Fruit fly (Drosophila melanogaster) whole organism, prepupa: ENCODE measurements around the gene Jhbp2.

Experiments used
- Blimp-1 ChIP-seq: fragments of 200-800 bp; sonication (Bioruptor generic); optimal IDR thresholded peaks from 3 replicates; lab custom pipeline; 2017; ENCODE audit warnings: missing biosample characterization, missing genetic modification characterization, mild to moderate bottlenecking, moderate library complexity, missing genetic modification reagents
- CG11294 ChIP-seq: fragments of 200-800 bp; sonication (Bioruptor generic); IDR thresholded peaks from 2 replicates; pipeline ENCODE4 v1.3.6; 2022; ENCODE audit warnings: missing biosample characterization, missing genetic modification characterization
- CG11902 ChIP-seq: fragments of 200-800 bp; sonication (Bioruptor generic); optimal IDR thresholded peaks from 3 replicates; lab custom pipeline; 2016; ENCODE audit warnings: missing biosample characterization, missing genetic modification characterization
- CG15336 ChIP-seq: fragments of 200-800 bp; sonication (Bioruptor generic); IDR thresholded peaks from 2 replicates; pipeline ENCODE4 v1.3.6; 2022; ENCODE audit warnings: missing biosample characterization, missing genetic modification characterization
- CG1621 ChIP-seq: fragments of 200-800 bp; sonication (Bioruptor generic); optimal IDR thresholded peaks from 3 replicates; lab custom pipeline; 2018; ENCODE audit warnings: missing biosample characterization, mild to moderate bottlenecking, missing genetic modification characterization
- CG16779 ChIP-seq: fragments of 200-800 bp; sonication (Bioruptor generic); optimal IDR thresholded peaks from 3 replicates; lab custom pipeline; 2017; ENCODE audit warnings: missing biosample characterization, mild to moderate bottlenecking, missing genetic modification characterization
- CG31627 ChIP-seq: fragments of 200-800 bp; sonication (Bioruptor generic); optimal IDR thresholded peaks from 3 replicates; lab custom pipeline; 2016; ENCODE audit warnings: missing biosample characterization, missing genetic modification characterization
- CG32006 ChIP-seq: fragments of 200-800 bp; sonication (Bioruptor generic); optimal IDR thresholded peaks from 3 replicates; lab custom pipeline; 2017; ENCODE audit warnings: missing biosample characterization, mild to moderate bottlenecking, missing genetic modification characterization
- CG6163 ChIP-seq: fragments of 200-800 bp; sonication (Bioruptor generic); IDR thresholded peaks from 3 replicates; pipeline ENCODE4 v1.3.6; 2022; ENCODE audit warnings: missing biosample characterization, missing genetic modification characterization
- CG6792 ChIP-seq: fragments of 200-800 bp; sonication (Bioruptor generic); optimal IDR thresholded peaks from 3 replicates; lab custom pipeline; 2016; ENCODE audit warnings: missing biosample characterization, missing genetic modification characterization
- CG6854 ChIP-seq: fragments of 200-800 bp; sonication (Bioruptor generic); optimal IDR thresholded peaks from 2 replicates; lab custom pipeline; 2017; ENCODE audit warnings: missing biosample characterization, mild to moderate bottlenecking, missing genetic modification characterization
- CG7368 ChIP-seq: fragments of 200-800 bp; sonication (Bioruptor generic); optimal IDR thresholded peaks from 3 replicates; lab custom pipeline; 2016; ENCODE audit warnings: missing biosample characterization, missing genetic modification characterization
- CG8119 ChIP-seq: fragments of 200-800 bp; sonication (Bioruptor generic); IDR thresholded peaks from 3 replicates; pipeline ENCODE4 v1.3.6; 2022; ENCODE audit warnings: missing biosample characterization, missing genetic modification characterization
- Eip78C ChIP-seq: fragments of 200-800 bp; sonication (Bioruptor generic); peaks from one replicate; lab custom pipeline; 2016; ENCODE audit warnings: missing biosample characterization, missing genetic modification characterization
- Eip93F ChIP-seq: fragments of 200-800 bp; sonication (Bioruptor generic); optimal IDR thresholded peaks from 2 replicates; lab custom pipeline; 2016; ENCODE audit warnings: missing biosample characterization, mild to moderate bottlenecking, missing genetic modification characterization
- Ets21C ChIP-seq: fragments of 200-800 bp; sonication (Bioruptor generic); optimal IDR thresholded peaks from 3 replicates; lab custom pipeline; 2016; ENCODE audit warnings: missing biosample characterization, missing genetic modification characterization
- Gug ChIP-seq: fragments of 200-800 bp; sonication (Bioruptor generic); IDR thresholded peaks from 2 replicates; pipeline ENCODE4 v1.3.6; 2022; ENCODE audit warnings: missing biosample characterization, missing genetic modification characterization
- Hr38 ChIP-seq: sonication (Bioruptor generic); optimal IDR thresholded peaks from 2 replicates; lab custom pipeline; 2016; ENCODE audit warnings: missing biosample characterization, missing genetic modification characterization
- Hr39 ChIP-seq: fragments of 200-800 bp; sonication (Bioruptor generic); optimal IDR thresholded peaks from 2 replicates; lab custom pipeline; 2016; ENCODE audit warnings: missing biosample characterization, missing genetic modification characterization
- Hr4 ChIP-seq: fragments of 200-800 bp; sonication (Bioruptor generic); optimal IDR thresholded peaks from 3 replicates; lab custom pipeline; 2016; ENCODE audit warnings: missing biosample characterization, missing genetic modification characterization
- Met ChIP-seq: fragments of 200-800 bp; sonication (Bioruptor generic); optimal IDR thresholded peaks from 3 replicates; lab custom pipeline; 2016; ENCODE audit warnings: missing biosample characterization, missing genetic modification characterization
- OdsH ChIP-seq: fragments of 200-800 bp; sonication (Bioruptor generic); optimal IDR thresholded peaks from 3 replicates; lab custom pipeline; 2016; ENCODE audit warnings: missing biosample characterization, missing genetic modification characterization
- Sox102F ChIP-seq: fragments of 200-800 bp; sonication (Bioruptor generic); optimal IDR thresholded peaks from 2 replicates; lab custom pipeline; 2016; ENCODE audit warnings: missing biosample characterization, mild to moderate bottlenecking, missing genetic modification characterization
- Sox15 ChIP-seq: fragments of 200-800 bp; sonication (Bioruptor generic); optimal IDR thresholded peaks from 3 replicates; lab custom pipeline; 2016; ENCODE audit warnings: missing biosample characterization, missing genetic modification characterization
- dsx ChIP-seq: fragments of 200-800 bp; optimal IDR thresholded peaks from 3 replicates; lab custom pipeline; 2019; ENCODE audit warnings: missing biosample characterization, mild to moderate bottlenecking, missing genetic modification characterization, moderate library complexity; ENCODE audit not compliant: poor library complexity, severe bottlenecking
- eg ChIP-seq: fragments of 200-800 bp; sonication (Bioruptor generic); IDR thresholded peaks from 3 replicates; pipeline ENCODE4 v1.3.6; 2022; ENCODE audit warnings: missing biosample characterization, missing genetic modification characterization
- fd85E ChIP-seq: fragments of 200-800 bp; sonication (Bioruptor generic); optimal IDR thresholded peaks from 3 replicates; lab custom pipeline; 2016; ENCODE audit warnings: missing biosample characterization, missing genetic modification characterization
- fkh ChIP-seq: fragments of 200-800 bp; sonication (Bioruptor generic); optimal IDR thresholded peaks from 3 replicates; lab custom pipeline; 2017; ENCODE audit warnings: missing biosample characterization, mild to moderate bottlenecking, missing genetic modification characterization, moderate library complexity
- salr ChIP-seq, 2 experiments: fragments of 200-800 bp; sonication (Bioruptor generic); optimal IDR thresholded peaks; 3 replicates each; lab custom pipeline; 2016 to 2018; ENCODE audit warnings: missing biosample characterization in 2 of 2, missing genetic modification characterization in 2 of 2, mild to moderate bottlenecking in 1 of 2
- svp ChIP-seq: fragments of 200-800 bp; sonication (Bioruptor generic); peaks from one replicate; lab custom pipeline; 2016; ENCODE audit warnings: missing biosample characterization, missing genetic modification characterization
- topi ChIP-seq: fragments of 200-800 bp; sonication (Bioruptor generic); optimal IDR thresholded peaks from 3 replicates; lab custom pipeline; 2016; ENCODE audit warnings: missing biosample characterization, missing genetic modification characterization
- vri ChIP-seq: fragments of 200-800 bp; sonication (Bioruptor generic); optimal IDR thresholded peaks from 3 replicates; lab custom pipeline; 2016; ENCODE audit warnings: missing biosample characterization, mild to moderate bottlenecking, missing genetic modification characterization

Gene Jhbp2

DNA sequence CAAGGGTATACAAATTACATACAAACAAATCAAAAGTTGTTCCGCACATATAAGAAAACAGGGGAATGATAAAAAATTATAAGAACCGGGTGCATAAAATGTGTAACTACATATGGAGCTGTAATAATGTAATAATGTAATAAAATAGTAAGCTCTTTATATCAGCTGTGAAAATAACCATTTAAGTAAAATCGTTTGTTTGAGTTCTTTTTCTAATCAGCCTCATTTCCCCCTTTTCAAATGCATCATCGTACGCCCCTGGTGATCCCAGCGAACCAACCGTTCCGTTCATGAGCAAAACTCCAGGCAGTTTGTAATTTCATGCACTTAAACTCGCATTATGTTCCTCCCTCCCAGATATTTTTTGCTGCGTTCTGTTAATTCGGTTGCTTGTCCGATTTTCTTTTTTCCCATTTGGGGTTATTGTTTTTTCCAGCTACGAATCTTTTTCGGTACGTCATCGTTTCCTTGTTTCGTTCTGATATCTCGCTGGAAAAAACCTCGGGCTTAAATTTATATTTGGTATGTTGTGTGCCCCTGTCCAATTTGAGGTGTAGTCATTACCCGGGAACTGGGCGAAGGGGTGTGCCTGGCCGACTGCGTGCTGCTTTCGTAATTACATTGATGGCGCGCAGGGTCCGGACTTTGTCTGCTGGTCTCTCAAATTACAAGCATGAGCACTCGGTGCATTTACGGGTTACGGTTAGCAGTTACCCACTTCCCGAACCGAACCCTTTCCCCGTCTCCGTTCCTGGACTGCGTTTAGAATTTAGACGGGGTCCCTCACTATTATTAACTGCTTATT lies 36.5 kb upstream of the Jhbp2 start (continued):
- no peak for TF ChIP-seq Gug (GFP tag; lab: Robert Waterston, UW)
- TF ChIP-seq CG32006 (GFP tag; lab: Kevin White, UChicago), result peak; percentile 30
- peak; percentile 56 for TF ChIP-seq vri (GFP tag; lab: Kevin White, UChicago)
- TF ChIP-seq CG11294 (GFP tag; lab: Robert Waterston, UW), result no peak
- TF ChIP-seq Met, result peak; percentile 90
- TF ChIP-seq CG6792 (GFP tag; lab: Kevin White, UChicago), result peak; percentile 85
- TF ChIP-seq eg, result peak; percentile 46; the same call in 2 of the 3 replicates
- peak; percentile 74 for TF ChIP-seq Eip93F (GFP tag; lab: Kevin White, UChicago)
- peak; percentile 59 for TF ChIP-seq dsx (GFP tag; lab: Kevin White, UChicago)
- TF ChIP-seq CG31627 (GFP tag; lab: Kevin White, UChicago), result peak; percentile 93

DNA sequence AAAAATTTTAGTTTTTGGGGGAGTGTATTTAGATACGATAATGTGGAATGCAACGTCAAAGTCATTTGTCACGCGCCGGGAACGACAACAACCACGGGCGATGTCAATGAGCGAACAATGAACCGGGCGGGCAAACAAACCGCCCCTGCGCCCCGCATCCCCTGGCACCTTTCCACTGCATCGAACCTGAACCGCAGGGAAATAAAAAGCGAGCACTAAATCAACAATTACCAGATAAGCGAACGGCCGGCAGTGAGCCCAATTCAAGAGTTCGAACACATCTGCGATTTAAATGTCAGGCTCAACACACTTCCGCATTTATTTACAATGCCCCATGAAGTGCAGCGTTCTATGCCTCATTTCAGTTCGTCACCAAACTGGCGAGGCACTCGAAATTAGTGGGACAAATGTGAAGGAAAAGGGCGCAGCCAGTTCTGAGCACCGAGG lies 35.4 kb upstream of the Jhbp2 start:
- TF ChIP-seq Blimp-1 (GFP tag; lab: Kevin White, UChicago), result no peak
- TF ChIP-seq Sox102F (GFP tag; lab: Kevin White, UChicago), result peak; percentile 7
- TF ChIP-seq fkh (GFP tag; lab: Kevin White, UChicago), result peak; percentile 96
- TF ChIP-seq CG6854, result peak; percentile 36
- 0 out of 2 replicates have a peak, but pooled peaks have one; percentile 10 for TF ChIP-seq Gug (GFP tag; lab: Robert Waterston, UW)
- 0 out of 3 replicates have a peak, but pooled peaks have one; percentile 18 for TF ChIP-seq eg
- TF ChIP-seq Eip78C, result peak; percentile 59
- TF ChIP-seq fd85E (GFP tag; lab: Kevin White, UChicago), result no peak
- peak; percentile 46 for TF ChIP-seq Met
- TF ChIP-seq svp, result peak; percentile 97
- TF ChIP-seq, all 60 proteins: peak for 8

DNA sequence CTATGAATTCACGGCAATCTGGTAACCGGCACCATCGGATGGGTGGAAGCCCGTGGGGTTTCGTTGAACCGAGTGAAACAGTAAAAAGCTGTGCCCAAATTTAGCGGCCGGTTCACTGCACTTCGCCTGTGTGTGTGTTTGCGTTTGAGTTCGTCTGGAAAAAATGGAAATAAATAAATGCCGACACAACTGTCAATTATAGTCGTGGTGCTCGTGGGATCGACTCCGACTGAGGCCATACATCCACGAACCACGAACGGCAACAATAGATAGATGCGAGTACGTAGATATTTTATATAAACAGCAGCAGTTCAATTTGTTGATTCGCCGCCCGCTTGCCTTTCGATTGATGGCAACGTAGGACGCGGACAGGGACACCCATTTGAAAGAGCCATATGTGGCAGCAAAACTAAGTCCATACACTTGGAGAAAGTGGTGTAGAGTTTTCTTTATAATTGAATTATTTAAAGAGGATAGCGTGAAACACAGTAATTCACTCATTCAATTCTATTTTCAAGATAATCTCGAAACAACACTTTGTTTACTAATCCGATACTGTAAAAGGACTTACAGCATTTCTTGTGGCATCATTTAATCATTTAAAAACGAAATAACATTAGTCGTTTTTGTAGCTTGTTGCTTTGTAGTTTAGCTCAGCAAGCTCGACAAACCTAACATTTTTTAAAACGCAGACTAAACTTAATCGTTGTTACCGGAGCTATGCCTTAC lies 34.6 kb upstream of the Jhbp2 start:
- TF ChIP-seq CG16779 (no peak), CG7368 (GFP tag; lab: Kevin White, UChicago) (no peak), Eip78C (no peak), salr (GFP tag; optimal IDR thresholded peaks at IDR 0.05; lab: Kevin White, UChicago) (peak in 1 of 2 experiments; percentile 47), Hr38 (GFP tag; lab: Kevin White, UChicago) (no peak), Ets21C (no peak), CG32006 (GFP tag; lab: Kevin White, UChicago) (peak; percentile 51), CG15336 (GFP tag; lab: Robert Waterston, UW) (0 out of 2 replicates have a peak, but pooled peaks have one; percentile 15), CG6163 (GFP tag; lab: Robert Waterston, UW) (0 out of 3 replicates have a peak, but pooled peaks have one; percentile 40), topi (GFP tag; lab: Kevin White, UChicago) (no peak), CG1621 (tag; lab: Kevin White, UChicago) (no peak), CG11902 (GFP tag; lab: Kevin White, UChicago) (no peak), CG8119 (GFP tag; lab: Robert Waterston, UW) (peak; percentile 32; the same call in 1 of the 3 replicates), svp (peak; percentile 64), Hr4 (peak; percentile 34), CG6854 (peak; percentile 26), Hr39 (GFP tag; lab: Kevin White, UChicago) (peak; percentile 8), Eip93F (GFP tag; lab: Kevin White, UChicago) (no peak), fkh (GFP tag; lab: Kevin White, UChicago) (peak; percentile 83), OdsH (GFP tag; lab: Kevin White, UChicago) (no peak)

DNA sequence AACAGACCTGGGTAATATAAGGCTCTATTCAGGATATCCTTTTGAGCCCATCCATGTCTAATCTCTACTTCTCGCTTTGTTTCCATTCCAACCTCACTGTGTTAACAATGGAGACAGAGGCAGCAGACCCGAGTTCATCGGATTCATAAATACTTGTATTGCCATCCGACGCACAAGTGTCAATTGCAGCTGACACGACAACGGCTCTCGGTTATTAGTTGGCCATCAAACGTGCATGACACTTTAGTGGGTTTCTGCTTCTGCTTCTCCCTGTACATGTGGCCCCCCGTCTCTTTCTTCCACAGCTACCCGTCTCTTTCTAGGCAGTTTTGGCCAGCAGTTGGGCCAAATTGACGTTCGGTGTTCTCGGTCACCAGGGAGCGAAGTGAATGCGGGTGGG lies 33.5 kb upstream of the Jhbp2 start:
- no peak for TF ChIP-seq Sox15 (GFP tag; lab: Kevin White, UChicago)
- TF ChIP-seq Eip78C, result no peak
- 0 out of 3 replicates have a peak, but pooled peaks have one; percentile 35 for TF ChIP-seq eg
- TF ChIP-seq, all 60 proteins: peak for 1
